Fruit fly (Drosophila melanogaster): ENCODE measurements around the gene CG14102.

CG14102 gene

DNA sequence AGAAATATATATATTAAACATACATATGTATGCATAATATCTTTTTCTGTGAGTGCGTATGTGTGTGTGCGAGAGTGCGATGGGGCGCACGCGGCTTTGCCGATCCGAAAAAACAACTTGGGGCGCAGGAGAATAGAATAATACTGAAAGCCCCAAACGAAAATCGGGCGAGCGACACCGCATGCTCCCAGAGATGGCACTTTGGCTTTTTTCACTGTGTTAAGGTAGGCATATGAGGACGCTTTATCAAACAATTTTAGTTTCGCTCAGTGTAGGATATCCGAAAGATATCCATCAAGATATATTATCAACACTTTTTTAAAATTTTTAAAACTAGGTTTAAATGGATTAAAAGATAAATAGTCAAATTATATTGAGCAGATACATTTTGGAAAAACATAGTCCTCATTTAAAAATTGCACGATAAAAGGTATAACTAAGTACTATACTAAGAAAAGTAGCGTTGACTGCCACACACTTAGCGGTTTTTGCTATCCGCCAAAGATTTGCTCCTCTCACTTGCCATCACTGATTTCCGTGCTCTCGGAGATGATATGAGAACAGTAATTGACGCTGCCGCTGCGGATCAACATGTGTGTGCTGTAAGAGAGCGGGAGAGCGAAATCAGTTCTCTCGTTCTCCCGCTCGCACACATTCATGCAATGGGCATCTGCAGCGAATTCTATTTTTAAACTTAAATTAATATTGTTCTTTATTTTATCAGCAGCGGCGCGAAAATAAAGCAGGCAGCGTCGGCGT, 10.0 kb downstream of the CG14102 start (continued):
- TF ChIP-seq CG1621 (tag; optimal IDR thresholded peaks at IDR 0.05) (no peak), Lpt (GFP tag; optimal IDR thresholded peaks at IDR 0.05) (no peak), fd59A (GFP tag; optimal IDR thresholded peaks at IDR 0.05) (peak; percentile 51), Smox (GFP tag; optimal IDR thresholded peaks at IDR 0.05) (peak; percentile 27), OdsH (GFP tag; optimal IDR thresholded peaks at IDR 0.05) (peak; percentile 67), CG34406 (GFP tag; optimal IDR thresholded peaks at IDR 0.05) (peak; percentile 49), net (GFP tag; optimal IDR thresholded peaks at IDR 0.05) (peak; percentile 68), salr (GFP tag; optimal IDR thresholded peaks at IDR 0.05) (peak in 1 of 2 experiments; percentile 69), spab (GFP tag; optimal IDR thresholded peaks at IDR 0.05) (peak; percentile 56), achi (GFP tag; optimal IDR thresholded peaks at IDR 0.05) (peak; percentile 55), pdm3 (GFP tag; optimal IDR thresholded peaks at IDR 0.05) (peak; percentile 73), ss (GFP tag; optimal IDR thresholded peaks at IDR 0.05) (peak; percentile 49 to 62), cyc (GFP tag; optimal IDR thresholded peaks at IDR 0.05) (peak; percentile 49), Ets96B (tag; optimal IDR thresholded peaks at IDR 0.05) (peak; percentile 63), Eip93F (GFP tag; optimal IDR thresholded peaks at IDR 0.05) (peak; percentile 9), CG10631 (GFP tag; optimal IDR thresholded peaks at IDR 0.05) (peak; percentile 54), Sox14 (GFP tag; optimal IDR thresholded peaks at IDR 0.05) (peak; percentile 65), CG6276 (GFP tag; optimal IDR thresholded peaks at IDR 0.05) (peak; percentile 39), CG11294 (GFP tag; IDR thresholded peaks at IDR 0.05) (no peak), CG31627 (GFP tag; optimal IDR thresholded peaks at IDR 0.05) (peak; percentile 67), CG6854 (GFP tag; optimal IDR thresholded peaks at IDR 0.05) (peak; percentile 4), esn (GFP tag; optimal IDR thresholded peaks at IDR 0.05) (peak; percentile 82)

dm6 chr3L:19790564-19790928, 10.5 kb downstream of the CG14102 start:
- TF ChIP-seq Met (GFP tag; optimal IDR thresholded peaks at IDR 0.05), result no peak
- TF ChIP-seq CG34406 (GFP tag; optimal IDR thresholded peaks at IDR 0.05), result no peak
- TF ChIP-seq CG8319 (GFP tag; optimal IDR thresholded peaks at IDR 0.05), result no peak
- no peak for TF ChIP-seq net (GFP tag; optimal IDR thresholded peaks at IDR 0.05)
- TF ChIP-seq fkh (GFP tag; optimal IDR thresholded peaks at IDR 0.05), result no peak
- TF ChIP-seq Smox (GFP tag; optimal IDR thresholded peaks at IDR 0.05), result no peak
- no peak for TF ChIP-seq vri (GFP tag; optimal IDR thresholded peaks at IDR 0.05)
- no peak for TF ChIP-seq ss (GFP tag; optimal IDR thresholded peaks at IDR 0.05)
- TF ChIP-seq achi (GFP tag; optimal IDR thresholded peaks at IDR 0.05), result no peak
- no peak for TF ChIP-seq Ets21C (GFP tag; optimal IDR thresholded peaks at IDR 0.05)
- no peak for TF ChIP-seq CG7368 (GFP tag; optimal IDR thresholded peaks at IDR 0.05)
- TF ChIP-seq Sox14 (GFP tag; optimal IDR thresholded peaks at IDR 0.05), result no peak
- no peak for TF ChIP-seq CG11762 (GFP tag; optimal IDR thresholded peaks at IDR 0.05; ENCODE audit: insufficient read depth)
- no peak for TF ChIP-seq CG6163 (GFP tag; IDR thresholded peaks at IDR 0.05)
- no peak for TF ChIP-seq CG3032 (tag; optimal IDR thresholded peaks at IDR 0.05)

DNA sequence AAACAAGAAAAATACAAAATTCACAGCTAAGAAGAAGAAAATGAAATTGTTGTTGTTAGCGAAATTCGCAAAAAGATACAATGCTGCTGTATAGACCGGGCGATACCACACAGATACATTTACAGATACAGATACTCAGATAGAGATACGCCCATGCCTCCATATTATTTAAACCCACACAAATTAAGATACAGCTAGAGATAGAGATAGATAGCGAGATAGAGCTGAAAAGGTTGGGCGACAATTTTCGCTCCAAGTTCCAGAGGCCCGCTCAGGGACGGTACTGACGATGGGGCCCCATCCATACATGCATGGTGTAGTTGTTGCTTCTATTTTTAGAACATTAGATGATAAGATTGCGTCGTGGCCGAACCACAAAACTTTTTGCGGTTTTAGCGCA, 13.5 kb downstream of the CG14102 start:
- TF ChIP-seq vri (GFP tag; optimal IDR thresholded peaks at IDR 0.05), result peak; percentile 4
- TF ChIP-seq fkh (GFP tag; optimal IDR thresholded peaks at IDR 0.05), result peak; percentile 40
- no peak for TF ChIP-seq Eip75B (GFP tag; optimal IDR thresholded peaks at IDR 0.05)

DNA sequence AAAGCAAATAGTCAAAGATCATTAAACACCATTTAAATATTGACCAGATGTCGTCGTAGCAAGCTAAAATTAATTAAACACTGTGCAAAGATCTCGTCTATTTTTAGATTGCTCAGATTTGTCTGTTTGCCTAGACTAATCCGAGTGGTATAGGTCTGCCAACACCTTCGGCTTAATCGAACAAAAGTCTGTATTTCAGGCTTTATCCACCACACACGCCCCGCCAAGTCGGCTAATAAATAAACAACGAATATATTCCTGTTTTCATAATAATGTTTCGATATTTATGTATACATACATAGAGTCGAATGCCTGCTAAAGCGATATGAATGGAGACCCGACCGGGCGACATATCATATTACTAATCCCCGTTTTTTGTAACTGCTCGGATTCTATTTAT, 22.6 kb downstream of the CG14102 start:
- TF ChIP-seq Met (GFP tag; optimal IDR thresholded peaks at IDR 0.05), result no peak
- no peak for TF ChIP-seq spab (GFP tag; optimal IDR thresholded peaks at IDR 0.05)
- peak; percentile 49 for TF ChIP-seq fkh (GFP tag; optimal IDR thresholded peaks at IDR 0.05)

All from whole organism, prepupa.